Worm (Caenorhabditis elegans) whole organism, L1 larva: Measurements from ENCODE around the gene ets-10.

Source experiments
- aly-2 ChIP-seq: fragments of 150-350 bp; optimal IDR thresholded peaks from 2 replicates; lab custom pipeline; 2014; ENCODE audit warnings: missing biosample characterization, missing genetic modification characterization
- ceh-88 ChIP-seq: fragments of 200-800 bp; sonication (Bioruptor generic); IDR thresholded peaks from 2 replicates; pipeline ENCODE4 v1.3.6; 2022; ENCODE audit warnings: missing genetic modification characterization, missing compliant biosample characterization
- efl-1 ChIP-seq, 4 experiments: fragments of 150-350 bp; optimal IDR thresholded peaks in 3 of 4; peaks in 1 of 4; 1 replicate in 1 of 4; 2 replicates in 3 of 4; lab custom pipeline; 2014; ENCODE audit warnings: missing biosample characterization in 2 of 4, missing genetic modification characterization in 2 of 4, missing genetic modification reagents in 2 of 4
- elt-3 ChIP-seq, 6 experiments: fragments of 150-350 bp in 1 of 6; sonication (generic microtip); optimal IDR thresholded peaks; 2 replicates each; lab custom pipeline; 2017 to 2018; ENCODE audit warnings: missing biosample characterization in 6 of 6, missing genetic modification characterization in 6 of 6, inconsistent platforms in 1 of 6
- fkh-4 ChIP-seq: sonication (generic microtip); optimal IDR thresholded peaks from 2 replicates; lab custom pipeline; 2016; ENCODE audit warnings: missing compliant biosample characterization, missing genetic modification characterization, borderline replicate concordance
- fos-1 ChIP-seq: fragments of 150-350 bp; optimal IDR thresholded peaks from 2 replicates; lab custom pipeline; 2014; ENCODE audit warnings: missing biosample characterization, missing genetic modification characterization
- jun-1 ChIP-seq: fragments of 150-350 bp; optimal IDR thresholded peaks from 2 replicates; lab custom pipeline; 2014; ENCODE audit warnings: missing biosample characterization, missing genetic modification reagents, missing genetic modification characterization
- lin-13 ChIP-seq: fragments of 150-350 bp; optimal IDR thresholded peaks from 2 replicates; lab custom pipeline; 2014; ENCODE audit warnings: missing biosample characterization, missing genetic modification reagents, missing genetic modification characterization
- nhr-237 ChIP-seq: fragments of 150-350 bp; optimal IDR thresholded peaks from 2 replicates; lab custom pipeline; 2014; ENCODE audit warnings: missing biosample characterization, missing genetic modification characterization
- nhr-76 ChIP-seq: sonication (generic microtip); optimal IDR thresholded peaks from 2 replicates; lab custom pipeline; 2017; ENCODE audit warnings: missing biosample characterization, missing genetic modification characterization
- skn-1 ChIP-seq: fragments of 150-350 bp; optimal IDR thresholded peaks from 2 replicates; lab custom pipeline; 2014; ENCODE audit warnings: missing biosample characterization, missing genetic modification characterization
- snpc-4 ChIP-seq: fragments of 150-350 bp; optimal IDR thresholded peaks from 2 replicates; lab custom pipeline; 2014; ENCODE audit warnings: missing biosample characterization, missing genetic modification characterization
- unc-62 ChIP-seq: fragments of 150-350 bp; optimal IDR thresholded peaks from 2 replicates; lab custom pipeline; 2014; ENCODE audit warnings: missing biosample characterization, missing genetic modification reagents, missing genetic modification characterization
- ztf-11 ChIP-seq, 2 experiments: sonication (generic microtip); optimal IDR thresholded peaks; 2 replicates each; lab custom pipeline; 2016 to 2017; ENCODE audit warnings: missing genetic modification characterization in 2 of 2, missing biosample characterization in 1 of 2, missing compliant biosample characterization in 1 of 2

DNA sequence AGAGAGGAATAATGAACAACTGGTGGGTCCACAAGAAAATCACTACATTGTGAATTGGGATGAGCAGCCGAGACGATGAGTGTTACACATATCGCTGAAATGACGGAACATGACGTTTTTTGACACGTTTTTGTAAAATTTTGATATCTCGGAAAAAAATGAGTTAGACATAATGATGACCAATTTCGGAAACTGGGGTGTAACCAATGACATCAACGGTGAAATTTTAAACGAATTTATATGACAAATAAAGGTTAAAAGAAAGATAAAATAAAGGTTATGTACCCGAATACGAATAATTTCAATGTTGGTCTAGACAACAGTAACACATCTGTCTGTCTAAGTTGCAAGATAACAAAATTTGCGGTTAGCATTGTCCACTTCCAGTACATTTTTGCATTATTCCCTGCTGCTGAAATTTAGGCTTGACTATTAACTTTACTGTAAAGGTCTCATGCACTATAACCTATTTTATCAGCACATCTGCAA, 4.7 kb upstream of the ets-10 start, which contains the start of the genes twk-28 and ets-9:
- TF ChIP-seq ztf-11 (tag; optimal IDR thresholded peaks at IDR 0.05; lab: Kevin White, UChicago) (no peak), nhr-237 (tag; lab: Kevin White, UChicago) (no peak), skn-1 (tag; lab: Kevin White, UChicago) (no peak), elt-3 (tag; optimal IDR thresholded peaks at IDR 0.05; lab: Kevin White, UChicago) (no peak), aly-2 (tag; lab: Kevin White, UChicago) (no peak), unc-62 (no peak), snpc-4 (tag; lab: Kevin White, UChicago) (no peak), ceh-88 (no peak), efl-1 (optimal IDR thresholded peaks at IDR 0.05; lab: Kevin White, UChicago) (no peak), efl-1 (GFP tag; optimal IDR thresholded peaks at IDR 0.05 in 1 of 2; lab: Kevin White, UChicago) (no peak), fkh-4 (tag; lab: Kevin White, UChicago) (no peak), jun-1 (tag; lab: Kevin White, UChicago) (no peak), fos-1 (tag; lab: Kevin White, UChicago) (no peak), lin-13 (GFP tag; lab: Kevin White, UChicago) (no peak), nhr-76 (tag; lab: Kevin White, UChicago) (no peak)
